Worm (Caenorhabditis elegans): ENCODE results near the gene chil-4.

The chil-4 gene

DNA sequence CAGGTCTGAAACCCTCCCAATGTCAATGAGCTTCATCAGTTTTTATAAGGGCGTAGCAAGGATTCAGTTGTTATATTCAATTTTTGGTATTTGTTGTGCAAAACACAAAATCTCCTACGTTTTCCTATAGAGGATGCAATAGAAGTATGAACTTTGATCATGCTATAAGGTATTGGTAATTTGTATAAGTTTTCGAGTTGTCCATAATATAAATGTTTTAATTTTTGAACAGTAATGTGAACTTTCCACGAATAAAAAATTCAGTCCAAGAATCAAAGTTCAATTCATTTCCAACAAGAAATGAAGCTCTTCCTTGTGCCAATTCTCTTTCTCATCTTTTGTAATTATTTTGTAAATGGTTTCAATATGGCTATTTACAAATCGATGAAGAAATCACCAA lies 24.5 kb downstream of the chil-4 start, which contains the start of gene ZK938.12:
Gene ZK938.12, plus strand, starts transcription at position 301 of the 400 bp plus-strand sequence.
- TF ChIP-seq unc-62 (GFP tag; optimal IDR thresholded peaks at IDR 0.05), result no peak

DNA sequence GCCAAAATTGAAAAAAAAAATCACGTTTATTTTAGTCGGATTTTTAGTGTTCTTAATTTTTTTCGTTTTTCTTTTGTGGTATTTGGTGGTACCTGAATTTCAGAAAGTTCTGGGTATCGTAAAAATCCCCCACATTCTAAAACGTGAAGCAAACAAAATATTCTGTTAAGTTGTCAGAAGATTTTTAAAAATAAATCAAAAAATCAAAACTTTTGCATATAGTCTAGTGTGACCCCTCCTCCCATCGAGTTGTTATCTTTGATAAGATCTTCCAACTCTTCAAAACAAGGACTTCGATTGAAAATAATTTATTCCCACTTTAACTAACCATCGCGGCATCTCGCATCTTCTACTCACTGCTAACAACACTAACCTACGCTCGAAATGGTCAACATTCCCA lies 26.4 kb downstream of the chil-4 start, which contains the start of gene ZK938.1:
Gene ZK938.1, plus strand, starts transcription at position 301 of the 400 bp plus-strand sequence.
- no peak for TF ChIP-seq unc-62 (GFP tag; optimal IDR thresholded peaks at IDR 0.05)

- no peak for TF ChIP-seq unc-62 (GFP tag; optimal IDR thresholded peaks at IDR 0.05)
Observed at ce11 chrII:9828502-9828901, 27.0 kb downstream of the chil-4 start.

ce11 chrII:9827852-9828251 lies 27.7 kb downstream of the chil-4 start, which contains the start of gene eyg-1:
Gene eyg-1 (minus strand): TSS chrII:9827952.
- TF ChIP-seq unc-62 (GFP tag; optimal IDR thresholded peaks at IDR 0.05), result no peak

DNA sequence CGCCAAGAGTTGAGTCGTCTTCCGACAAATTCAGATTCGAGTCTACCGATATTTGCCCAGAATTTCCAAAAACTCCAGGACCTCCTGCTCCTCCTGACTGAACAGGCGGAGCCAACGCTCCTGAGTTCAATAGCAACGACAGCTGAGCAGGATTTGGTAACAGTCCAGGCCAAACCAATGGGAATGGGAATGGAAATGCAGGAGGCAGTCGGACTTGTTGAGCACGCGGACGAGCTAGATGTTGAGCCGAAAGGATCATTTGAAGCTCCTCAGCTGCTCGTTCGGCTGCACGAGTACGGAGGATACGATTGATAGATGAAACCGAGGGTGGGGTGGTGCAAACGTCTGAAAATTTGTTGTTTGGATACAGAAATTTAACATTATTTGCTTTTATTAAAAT lies 28.6 kb downstream of the chil-4 start:
- no peak for TF ChIP-seq unc-62 (GFP tag; optimal IDR thresholded peaks at IDR 0.05)

DNA sequence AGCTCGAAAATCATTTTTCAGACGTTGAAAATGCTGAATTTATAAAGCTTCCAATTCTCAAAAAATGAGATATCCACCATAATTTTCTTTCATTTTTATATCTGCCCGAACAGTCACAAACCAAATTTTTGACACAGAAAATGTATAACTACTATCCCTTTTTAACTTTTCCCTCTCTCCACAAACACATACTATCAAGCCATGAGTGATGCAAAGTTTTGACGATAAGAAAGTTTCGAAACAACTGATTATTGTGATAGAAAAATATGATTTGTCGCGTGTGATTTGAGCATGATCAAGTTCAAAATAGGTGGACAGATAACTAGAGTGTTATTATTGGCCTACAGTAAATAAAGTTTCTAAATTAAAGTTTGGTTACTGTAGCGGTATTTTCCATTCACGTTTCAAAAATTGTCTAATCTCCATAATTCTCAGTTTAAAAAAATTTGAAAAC lies 48.0 kb downstream of the chil-4 start, which contains the start of gene cyp-13A8:
Gene cyp-13A8, minus strand, starts transcription at position 51 of the 454 bp plus-strand sequence.
- TF ChIP-seq unc-62 (GFP tag; optimal IDR thresholded peaks at IDR 0.05), result no peak

Data from whole organism, dauer.